Worm (Caenorhabditis elegans): ENCODE results near the gene Y39G8B.5.

Gene Y39G8B.5

ce11 chrII:13956529-13956928 is 35.1 kb downstream of the Y39G8B.5 start (continued):
- TF ChIP-seq grh-1 (GFP tag; IDR thresholded peaks at IDR 0.05), result no peak
- no peak for TF ChIP-seq fkh-4 (tag; optimal IDR thresholded peaks at IDR 0.05; ENCODE audit: borderline replicate concordance)
- TF ChIP-seq aly-2 (tag; optimal IDR thresholded peaks at IDR 0.05), result no peak
- TF ChIP-seq unc-130 (tag; optimal IDR thresholded peaks at IDR 0.05), result no peak
- no peak for TF ChIP-seq ama-1 (optimal IDR thresholded peaks at IDR 0.05)
- no peak for TF ChIP-seq nhr-28 (tag; optimal IDR thresholded peaks at IDR 0.05)
- no peak for TF ChIP-seq lin-15B (tag; optimal IDR thresholded peaks at IDR 0.05)
- no peak for TF ChIP-seq ces-1 (GFP tag; optimal IDR thresholded peaks at IDR 0.05)
- no peak for TF ChIP-seq zag-1 (tag; optimal IDR thresholded peaks at IDR 0.05)
- peak in 1 of 2 experiments; percentile 38 for TF ChIP-seq lin-35 (GFP tag; optimal IDR thresholded peaks at IDR 0.05)
- no peak for TF ChIP-seq hlh-17 (GFP tag; optimal IDR thresholded peaks at IDR 0.05; ENCODE audit: borderline replicate concordance)
- TF ChIP-seq mep-1 (tag; optimal IDR thresholded peaks at IDR 0.05), result no peak
- no peak for TF ChIP-seq tbx-2 (tag; optimal IDR thresholded peaks at IDR 0.05)
- no peak for TF ChIP-seq aha-1 (tag; optimal IDR thresholded peaks at IDR 0.05)
- no peak for TF ChIP-seq lin-39 (tag; optimal IDR thresholded peaks at IDR 0.05)
- TF ChIP-seq snu-23 (GFP tag; optimal IDR thresholded peaks at IDR 0.05), result no peak

- TF ChIP-seq mep-1 (tag; optimal IDR thresholded peaks at IDR 0.05), result no peak
- peak; percentile 34 for TF ChIP-seq nhr-20 (tag; optimal IDR thresholded peaks at IDR 0.05)
- TF ChIP-seq ztf-11 (tag; optimal IDR thresholded peaks at IDR 0.05), result no peak
- peak in 1 of 2 experiments; percentile 56 for TF ChIP-seq lsy-2 (tag; optimal IDR thresholded peaks at IDR 0.05)
- TF ChIP-seq blmp-1 (tag; optimal IDR thresholded peaks at IDR 0.05), result peak; percentile 72
- TF ChIP-seq ets-5 (GFP tag; IDR thresholded peaks at IDR 0.05), result no peak
- no peak for TF ChIP-seq sup-37 (GFP tag; optimal IDR thresholded peaks at IDR 0.05)
- TF ChIP-seq fkh-4 (tag; optimal IDR thresholded peaks at IDR 0.05; ENCODE audit: borderline replicate concordance), result no peak
- TF ChIP-seq elt-3 (tag; optimal IDR thresholded peaks at IDR 0.05), result peak in 1 of 6 experiments; percentile 12
- TF ChIP-seq isw-1 (GFP tag; IDR thresholded peaks at IDR 0.05), result no peak
- peak; percentile 44 for TF ChIP-seq lin-14 (GFP tag; optimal IDR thresholded peaks at IDR 0.05)
These were observed 36.7 kb downstream of the Y39G8B.5 start for ce11 chrII:13954979-13955378.

DNA sequence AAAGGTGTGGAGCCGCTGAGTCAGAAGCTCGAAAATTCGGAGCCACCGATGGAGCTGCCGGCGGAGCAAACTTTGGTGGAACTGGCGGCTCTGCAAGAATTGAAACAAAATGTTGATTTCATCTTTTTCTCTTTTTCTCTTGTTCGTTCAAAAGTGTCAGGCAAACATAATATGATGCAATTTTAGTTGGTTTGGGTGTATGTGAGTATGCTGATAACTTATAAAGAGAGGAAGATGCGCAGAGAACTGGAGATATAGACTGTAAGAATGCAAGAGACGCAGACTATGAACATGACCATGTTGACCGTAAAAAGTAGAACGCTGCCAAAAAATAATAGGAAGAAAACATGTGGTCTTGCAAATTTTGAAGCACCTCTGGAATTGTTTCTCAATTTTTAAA is 37.6 kb downstream of the Y39G8B.5 start:
- peak in 1 of 6 experiments; percentile 39 for TF ChIP-seq elt-3 (tag; optimal IDR thresholded peaks at IDR 0.05)
- TF ChIP-seq nhr-20 (tag; optimal IDR thresholded peaks at IDR 0.05), result peak; percentile 61
- TF ChIP-seq nhr-19 (GFP tag; conservative IDR thresholded peaks at IDR 0.05), result 0 out of 2 replicates have a peak, but pooled peaks have one; percentile 6
- TF ChIP-seq tbx-2 (tag; optimal IDR thresholded peaks at IDR 0.05), result peak; percentile 1
- TF ChIP-seq mdl-1 (tag; optimal IDR thresholded peaks at IDR 0.05), result peak in 1 of 2 experiments; percentile 5
- no peak for TF ChIP-seq rnt-1 (tag; optimal IDR thresholded peaks at IDR 0.05)
- peak; percentile 25 for TF ChIP-seq nhr-85 (tag)
- TF ChIP-seq ztf-11 (tag; optimal IDR thresholded peaks at IDR 0.05), result no peak
- peak; percentile 3 for TF ChIP-seq blmp-1 (tag; optimal IDR thresholded peaks at IDR 0.05)
- TF ChIP-seq snu-23 (GFP tag; optimal IDR thresholded peaks at IDR 0.05), result peak; percentile 38
- TF ChIP-seq dpl-1 (GFP tag; optimal IDR thresholded peaks at IDR 0.05), result peak in 1 of 3 experiments; percentile 28
- peak; percentile 45 for TF ChIP-seq nhr-90 (tag; optimal IDR thresholded peaks at IDR 0.05; ENCODE audit: poor library complexity)
- TF ChIP-seq ceh-82 (tag; optimal IDR thresholded peaks at IDR 0.05), result no peak
- TF ChIP-seq lsy-2 (tag; optimal IDR thresholded peaks at IDR 0.05), result peak; percentile 16 to 38
- TF ChIP-seq nhr-71 (tag; optimal IDR thresholded peaks at IDR 0.05), result peak; percentile 53
- peak; percentile 25 to 28 for TF ChIP-seq efl-1 (optimal IDR thresholded peaks at IDR 0.05)
- peak in 1 of 2 experiments; percentile 74 for TF ChIP-seq efl-1 (GFP tag; optimal IDR thresholded peaks at IDR 0.05 in 1 of 2)
- TF ChIP-seq fkh-10 (GFP tag; optimal IDR thresholded peaks at IDR 0.05), result no peak
- no peak for TF ChIP-seq zag-1 (tag; optimal IDR thresholded peaks at IDR 0.05)
- no peak for TF ChIP-seq egl-13 (tag; optimal IDR thresholded peaks at IDR 0.05)
- no peak for TF ChIP-seq ces-1 (GFP tag; optimal IDR thresholded peaks at IDR 0.05)
- peak; percentile 64 for TF ChIP-seq mep-1 (tag; optimal IDR thresholded peaks at IDR 0.05)
- TF ChIP-seq lin-14 (GFP tag; optimal IDR thresholded peaks at IDR 0.05), result peak; percentile 83
- peak in 1 of 2 experiments; percentile 44 for TF ChIP-seq lin-35 (GFP tag; optimal IDR thresholded peaks at IDR 0.05)
- TF ChIP-seq elt-2 (tag; optimal IDR thresholded peaks at IDR 0.05), result peak; percentile 86
- TF ChIP-seq hlh-17 (GFP tag; optimal IDR thresholded peaks at IDR 0.05; ENCODE audit: borderline replicate concordance), result no peak
- no peak for TF ChIP-seq unc-130 (tag; optimal IDR thresholded peaks at IDR 0.05)

Data from whole organism, L1 larva.